Fruit fly (Drosophila melanogaster) whole organism, embryonic: ENCODE results near the gene CG17717.
A peak's percentile ranks its signal among the peaks of the same experiment; 100 is the strongest.

ENCODE experiments used
- Bdp1 ChIP-seq: fragments of 200-800 bp; sonication (Bioruptor generic); optimal IDR thresholded peaks from 3 replicates; lab custom pipeline; 2016; ENCODE audit warnings: missing biosample characterization, missing genetic modification characterization
- CG10565 ChIP-seq: fragments of 200-800 bp; sonication (Bioruptor generic); optimal IDR thresholded peaks from 3 replicates; lab custom pipeline; 2016; ENCODE audit warnings: missing biosample characterization, mild to moderate bottlenecking, missing genetic modification characterization
- CG10979 ChIP-seq: fragments of 200-800 bp; sonication (Bioruptor generic); optimal IDR thresholded peaks from 2 replicates; lab custom pipeline; 2018; ENCODE audit warnings: missing biosample characterization, mild to moderate bottlenecking, missing genetic modification characterization, moderate library complexity
- CG14050 ChIP-seq: fragments of 200-800 bp; sonication (Bioruptor generic); IDR thresholded peaks from 3 replicates; pipeline ENCODE4 v1.3.6; 2022; ENCODE audit warnings: missing biosample characterization, missing genetic modification characterization
- CG14710 ChIP-seq: fragments of 200-800 bp; sonication (Bioruptor generic); optimal IDR thresholded peaks from 3 replicates; lab custom pipeline; 2019; ENCODE audit warnings: missing biosample characterization, mild to moderate bottlenecking, missing genetic modification characterization, moderate library complexity
- CG14965 ChIP-seq: fragments of 200-800 bp; sonication (Bioruptor generic); optimal IDR thresholded peaks from 2 replicates; lab custom pipeline; 2016; ENCODE audit warnings: missing biosample characterization, missing genetic modification characterization, borderline replicate concordance
- CG15601 ChIP-seq: fragments of 200-800 bp; sonication (Bioruptor generic); optimal IDR thresholded peaks from 3 replicates; lab custom pipeline; 2019; ENCODE audit warnings: missing biosample characterization, mild to moderate bottlenecking, missing genetic modification characterization, moderate library complexity
- CG17361 ChIP-seq: fragments of 200-800 bp; sonication (Bioruptor generic); IDR thresholded peaks from 3 replicates; pipeline ENCODE4 v1.3.6; 2022; ENCODE audit warnings: missing biosample characterization, missing genetic modification characterization
- CG2116 ChIP-seq: fragments of 200-800 bp; sonication (Bioruptor generic); optimal IDR thresholded peaks from 3 replicates; lab custom pipeline; 2018; ENCODE audit warnings: missing biosample characterization, mild to moderate bottlenecking, missing genetic modification characterization
- CG30020 ChIP-seq: fragments of 200-800 bp; optimal IDR thresholded peaks from 2 replicates; lab custom pipeline; 2019; ENCODE audit warnings: missing biosample characterization, mild to moderate bottlenecking, missing genetic modification characterization, moderate library complexity
- CG31441 ChIP-seq: fragments of 200-800 bp; sonication (Bioruptor generic); IDR thresholded peaks from 2 replicates; pipeline ENCODE4 v1.3.6; 2022; ENCODE audit warnings: missing biosample characterization, missing genetic modification characterization
- CG32767 ChIP-seq: fragments of 200-800 bp; sonication (Bioruptor generic); IDR thresholded peaks from 2 replicates; pipeline ENCODE4 v1.3.6; 2022; ENCODE audit warnings: missing biosample characterization, missing genetic modification characterization
- CG3281 ChIP-seq: fragments of 200-800 bp; sonication (Bioruptor generic); optimal IDR thresholded peaks from 3 replicates; lab custom pipeline; 2017; ENCODE audit warnings: missing biosample characterization, mild to moderate bottlenecking, missing genetic modification characterization
- CG5180 ChIP-seq: fragments of 200-800 bp; sonication (Bioruptor generic); optimal IDR thresholded peaks from 3 replicates; lab custom pipeline; 2017; ENCODE audit warnings: missing biosample characterization, missing genetic modification characterization, mild to moderate bottlenecking, moderate library complexity, missing genetic modification reagents
- CG6689 ChIP-seq: fragments of 200-800 bp; sonication (Bioruptor generic); IDR thresholded peaks from 2 replicates; pipeline ENCODE4 v1.3.6; 2022; ENCODE audit warnings: missing biosample characterization, missing genetic modification characterization
- CG7745 ChIP-seq: fragments of 200-800 bp; sonication (Bioruptor generic); optimal IDR thresholded peaks from 2 replicates; lab custom pipeline; 2018; ENCODE audit warnings: missing biosample characterization, mild to moderate bottlenecking, missing genetic modification characterization, moderate library complexity
- Deaf1 ChIP-seq: fragments of 200-800 bp; optimal IDR thresholded peaks from 3 replicates; lab custom pipeline; 2019; ENCODE audit warnings: missing biosample characterization, mild to moderate bottlenecking, missing genetic modification characterization, moderate library complexity
- Dek ChIP-seq: fragments of 200-800 bp; sonication (Bioruptor generic); optimal IDR thresholded peaks from 3 replicates; lab custom pipeline; 2019; ENCODE audit warnings: missing biosample characterization, mild to moderate bottlenecking, missing genetic modification characterization, moderate library complexity
- Elba2 ChIP-seq: fragments of 200-800 bp; sonication (Bioruptor generic); optimal IDR thresholded peaks from 3 replicates; lab custom pipeline; 2016; ENCODE audit warnings: missing biosample characterization, missing genetic modification characterization
- Neu2 ChIP-seq: fragments of 200-800 bp; sonication (Bioruptor generic); optimal IDR thresholded peaks from 3 replicates; lab custom pipeline; 2016; ENCODE audit warnings: missing biosample characterization, missing genetic modification characterization, borderline replicate concordance
- Nf-YA ChIP-seq: fragments of 200-800 bp; sonication (Bioruptor generic); IDR thresholded peaks from 2 replicates; pipeline ENCODE4 v1.3.6; 2022; ENCODE audit warnings: missing biosample characterization, missing genetic modification characterization
- Opbp ChIP-seq: fragments of 200-800 bp; sonication (Bioruptor generic); IDR thresholded peaks from 3 replicates; pipeline ENCODE4 v1.3.6; 2022; ENCODE audit warnings: missing biosample characterization, missing genetic modification characterization; ENCODE audit not compliant: partially characterized antibody
- PHDP ChIP-seq: fragments of 200-800 bp; sonication (Bioruptor generic); optimal IDR thresholded peaks from 3 replicates; lab custom pipeline; 2018; ENCODE audit warnings: missing biosample characterization, mild to moderate bottlenecking, missing genetic modification characterization, moderate library complexity
- Pdp1 ChIP-seq, 2 experiments: fragments of 200-800 bp; sonication (Bioruptor generic); optimal IDR thresholded peaks; 3 replicates each; lab custom pipeline; 2016; ENCODE audit warnings: missing biosample characterization in 2 of 2, missing genetic modification characterization in 2 of 2, mild to moderate bottlenecking in 1 of 2, moderate library complexity in 1 of 2
- Ptx1 ChIP-seq: fragments of 200-800 bp; sonication (Bioruptor generic); IDR thresholded peaks from 2 replicates; pipeline ENCODE4 v1.3.6; 2022; ENCODE audit warnings: missing biosample characterization, missing genetic modification characterization
- Spps ChIP-seq: fragments of 200-800 bp; sonication (Bioruptor generic); optimal IDR thresholded peaks from 2 replicates; lab custom pipeline; 2018; ENCODE audit warnings: missing biosample characterization, mild to moderate bottlenecking, missing genetic modification characterization
- Tbp ChIP-seq: fragments of >200 bp; optimal IDR thresholded peaks from 2 replicates; lab custom pipeline; 2018; ENCODE audit warnings: missing biosample characterization, missing genetic modification characterization
- abd-A ChIP-seq: fragments of 200-800 bp; sonication (Bioruptor generic); optimal IDR thresholded peaks from 3 replicates; lab custom pipeline; 2019; ENCODE audit warnings: missing biosample characterization, mild to moderate bottlenecking, missing genetic modification characterization, moderate library complexity
- ato ChIP-seq: fragments of 200-800 bp; sonication (Bioruptor generic); IDR thresholded peaks from 2 replicates; pipeline ENCODE4 v1.3.6; 2022; ENCODE audit warnings: missing biosample characterization, missing genetic modification characterization; ENCODE audit not compliant: partially characterized antibody
- bowl ChIP-seq: fragments of 200-800 bp; sonication (Bioruptor generic); IDR thresholded peaks from 2 replicates; pipeline ENCODE4 v1.3.6; 2022; ENCODE audit warnings: missing biosample characterization, missing genetic modification characterization
- btn ChIP-seq: fragments of 200-800 bp; sonication (Bioruptor generic); optimal IDR thresholded peaks from 2 replicates; lab custom pipeline; 2016; ENCODE audit warnings: missing biosample characterization, missing genetic modification characterization
- corto ChIP-seq: fragments of 200-800 bp; sonication (Bioruptor generic); optimal IDR thresholded peaks from 2 replicates; lab custom pipeline; 2016; ENCODE audit warnings: missing biosample characterization, mild to moderate bottlenecking, missing genetic modification characterization, moderate library complexity
- croc ChIP-seq: fragments of 200-800 bp; sonication (Bioruptor generic); conservative IDR thresholded peaks from 3 replicates; pipeline ENCODE4 v1.3.6; 2022; ENCODE audit warnings: missing biosample characterization, missing genetic modification characterization
- crol ChIP-seq: fragments of 200-800 bp; sonication (Bioruptor generic); IDR thresholded peaks from 2 replicates; pipeline ENCODE4 v1.3.6; 2022; ENCODE audit warnings: missing biosample characterization, missing genetic modification characterization
- ems ChIP-seq: fragments of 200-800 bp; sonication (Bioruptor generic); optimal IDR thresholded peaks from 3 replicates; lab custom pipeline; 2016; ENCODE audit warnings: missing biosample characterization, missing genetic modification characterization
- fd96Cb ChIP-seq: fragments of 200-800 bp; sonication (Bioruptor generic); optimal IDR thresholded peaks from 2 replicates; lab custom pipeline; 2018; ENCODE audit warnings: missing biosample characterization, mild to moderate bottlenecking, missing genetic modification characterization, moderate library complexity
- fu2 ChIP-seq: fragments of 200-800 bp; sonication (Bioruptor generic); optimal IDR thresholded peaks from 2 replicates; lab custom pipeline; 2016; ENCODE audit warnings: missing biosample characterization, missing genetic modification characterization
- gce ChIP-seq: fragments of 200-800 bp; sonication (Bioruptor generic); IDR thresholded peaks from 3 replicates; pipeline ENCODE4 v1.3.6; 2022; ENCODE audit warnings: missing biosample characterization, missing genetic modification characterization
- gro ChIP-seq: fragments of 200-800 bp; sonication (Bioruptor generic); optimal IDR thresholded peaks from 2 replicates; lab custom pipeline; 2016; ENCODE audit warnings: missing biosample characterization, missing genetic modification characterization
- gsb-n ChIP-seq: fragments of 200-800 bp; sonication (Bioruptor generic); optimal IDR thresholded peaks from 3 replicates; lab custom pipeline; 2018; ENCODE audit warnings: missing biosample characterization, mild to moderate bottlenecking, missing genetic modification characterization
- jigr1 ChIP-seq: fragments of 200-800 bp; sonication (Bioruptor generic); IDR thresholded peaks from 3 replicates; pipeline ENCODE4 v1.3.6; 2022; ENCODE audit warnings: missing biosample characterization, missing genetic modification characterization
- luna ChIP-seq: fragments of 200-800 bp; sonication (Bioruptor generic); optimal IDR thresholded peaks from 2 replicates; lab custom pipeline; 2016; ENCODE audit warnings: missing biosample characterization, missing genetic modification characterization
- nmo ChIP-seq: fragments of 200-800 bp; sonication (Bioruptor generic); optimal IDR thresholded peaks from 2 replicates; lab custom pipeline; 2018; ENCODE audit warnings: missing biosample characterization, mild to moderate bottlenecking, missing genetic modification characterization, moderate library complexity
- pan ChIP-seq, 4 experiments: fragments of >200 bp in 3 of 4; fragments of 200-800 bp in 1 of 4; sonication (Bioruptor generic) in 1 of 4; optimal IDR thresholded peaks in 3 of 4; IDR thresholded peaks in 1 of 4; 2 replicates each; pipeline versions ENCODE4 v1.3.6 to Lab custom; 2017 to 2022; ENCODE audit warnings: missing biosample characterization in 2 of 4, missing genetic modification characterization in 2 of 4, mixed read lengths in 1 of 4
- scrt ChIP-seq: fragments of 200-800 bp; sonication (Bioruptor generic); optimal IDR thresholded peaks from 2 replicates; lab custom pipeline; 2018; ENCODE audit warnings: missing biosample characterization, mild to moderate bottlenecking, missing genetic modification characterization, moderate library complexity
- sens-2 ChIP-seq: fragments of 200-800 bp; sonication (Bioruptor generic); IDR thresholded peaks from 2 replicates; pipeline ENCODE4 v1.3.6; 2022; ENCODE audit warnings: missing biosample characterization, missing genetic modification characterization
- sisA ChIP-seq: fragments of 200-800 bp; sonication (Bioruptor generic); IDR thresholded peaks from 2 replicates; pipeline ENCODE4 v1.3.6; 2022; ENCODE audit warnings: missing biosample characterization, missing genetic modification characterization
- sug ChIP-seq: fragments of 200-800 bp; optimal IDR thresholded peaks from 2 replicates; lab custom pipeline; 2019; ENCODE audit warnings: missing biosample characterization, mild to moderate bottlenecking, missing genetic modification characterization, moderate library complexity
- toy ChIP-seq: fragments of 200-800 bp; sonication (Bioruptor generic); IDR thresholded peaks from 2 replicates; pipeline ENCODE4 v1.3.6; 2022; ENCODE audit warnings: missing biosample characterization, missing genetic modification characterization
- zf30C ChIP-seq: fragments of 200-800 bp; sonication (Bioruptor generic); optimal IDR thresholded peaks from 3 replicates; lab custom pipeline; 2018; ENCODE audit warnings: missing biosample characterization, mild to moderate bottlenecking, missing genetic modification characterization

Gene CG17717

DNA sequence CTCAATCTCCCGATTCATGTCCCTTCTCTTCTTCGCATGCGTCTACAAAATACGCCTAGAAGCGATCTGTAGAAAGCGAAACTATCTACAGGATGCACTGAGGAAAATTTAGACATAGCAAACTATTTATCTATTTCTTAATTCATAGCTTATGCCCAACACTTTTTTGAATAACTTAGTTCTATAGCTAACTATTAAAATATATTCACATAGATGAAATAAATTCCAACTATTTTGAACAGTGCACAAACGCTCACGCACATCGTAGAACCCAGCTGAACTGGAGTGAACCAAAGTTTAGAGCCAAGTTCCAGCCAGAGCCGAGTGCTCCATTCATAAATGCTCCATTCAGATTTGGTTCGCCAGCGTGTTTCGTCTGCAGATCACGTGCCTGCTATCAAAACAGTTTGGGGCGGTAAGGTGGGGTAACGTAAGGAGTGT, 32.5 kb downstream of the CG17717 start (continued):
- TF ChIP-seq CG10979 (tag; lab: Kevin White, UChicago) = peak; percentile 62
- peak; percentile 10 for TF ChIP-seq gsb-n
- TF ChIP-seq ato (GFP tag; lab: Robert Waterston, UW) = no peak
- no peak for TF ChIP-seq toy (GFP tag; lab: Robert Waterston, UW)
- TF ChIP-seq Opbp = no peak
- peak; percentile 40; the same call in 1 of the 3 replicates for TF ChIP-seq CG17361 (GFP tag; lab: Robert Waterston, UW)
- peak; percentile 15 for TF ChIP-seq CG3281 (GFP tag; lab: Kevin White, UChicago)
- TF ChIP-seq CG14710 (tag; lab: Kevin White, UChicago) = peak; percentile 43
- TF ChIP-seq Spps = peak; percentile 4
- peak; percentile 64 for TF ChIP-seq CG6689 (GFP tag; lab: Robert Waterston, UW)
- TF ChIP-seq CG14050 = 0 out of 3 replicates have a peak, but pooled peaks have one; percentile 14
- TF ChIP-seq nmo (GFP tag; lab: Kevin White, UChicago) = peak; percentile 45
- no peak for TF ChIP-seq CG14965 (GFP tag; lab: Kevin White, UChicago)
- TF ChIP-seq Ptx1 (GFP tag; lab: Robert Waterston, UW) = peak; percentile 47
- no peak for TF ChIP-seq CG5180 (GFP tag; lab: Kevin White, UChicago)
- no peak for TF ChIP-seq sens-2 (GFP tag; lab: Robert Waterston, UW)
- TF ChIP-seq fd96Cb (tag; lab: Kevin White, UChicago) = peak; percentile 45
- TF ChIP-seq Elba2 = no peak
- no peak for TF ChIP-seq gce
- no peak for TF ChIP-seq fu2 (GFP tag; lab: Kevin White, UChicago)
- no peak for TF ChIP-seq CG7745
- TF ChIP-seq luna (GFP tag; lab: Kevin White, UChicago) = no peak
- TF ChIP-seq Tbp (GFP tag; lab: Kevin White, UChicago) = no peak
- no peak for TF ChIP-seq Bdp1 (GFP tag; lab: Kevin White, UChicago)
- TF ChIP-seq pan (optimal IDR thresholded peaks at IDR 0.05; lab: Kevin White, UChicago) = no peak
- TF ChIP-seq pan (GFP tag; optimal IDR thresholded peaks at IDR 0.05 in 1 of 2, IDR thresholded peaks at IDR 0.05 in 1 of 2) = peak in 1 of 2 experiments; percentile 61
- TF ChIP-seq btn (GFP tag; lab: Kevin White, UChicago) = no peak
- TF ChIP-seq CG10565 (GFP tag; lab: Kevin White, UChicago) = no peak
- no peak for TF ChIP-seq CG2116 (GFP tag; lab: Kevin White, UChicago)
- peak; percentile 43 to 47 for TF ChIP-seq Pdp1 (GFP tag; optimal IDR thresholded peaks at IDR 0.05; lab: Kevin White, UChicago)
- TF ChIP-seq Dek (tag; lab: Kevin White, UChicago) = no peak
- no peak for TF ChIP-seq sug (tag; lab: Kevin White, UChicago)
- peak; percentile 48; the same call in 2 of the 3 replicates for TF ChIP-seq croc (GFP tag; lab: Robert Waterston, UW)
- no peak for TF ChIP-seq zf30C
- TF ChIP-seq Neu2 (GFP tag; lab: Kevin White, UChicago) = no peak
- peak; percentile 26 for TF ChIP-seq PHDP (tag; lab: Kevin White, UChicago)
- TF ChIP-seq crol = no peak
- peak; percentile 10 for TF ChIP-seq CG15601 (tag; lab: Kevin White, UChicago)
- TF ChIP-seq Nf-YA (GFP tag; lab: Robert Waterston, UW) = no peak
- TF ChIP-seq sisA (GFP tag; lab: Robert Waterston, UW) = peak; percentile 40; the same call in 1 of the 2 replicates
- peak; percentile 46 for TF ChIP-seq CG31441 (GFP tag; lab: Robert Waterston, UW)
- TF ChIP-seq bowl = no peak
- no peak for TF ChIP-seq abd-A (tag; lab: Kevin White, UChicago)
- no peak for TF ChIP-seq CG30020 (tag; lab: Kevin White, UChicago)
- TF ChIP-seq corto (GFP tag; lab: Kevin White, UChicago) = no peak
- peak; percentile 12 for TF ChIP-seq scrt (GFP tag; lab: Kevin White, UChicago)
- TF ChIP-seq gro (GFP tag; lab: Kevin White, UChicago) = peak; percentile 33
- TF ChIP-seq CG32767 (GFP tag; lab: Robert Waterston, UW) = 0 out of 2 replicates have a peak, but pooled peaks have one; percentile 17
- TF ChIP-seq jigr1 (GFP tag; lab: Robert Waterston, UW) = no peak
- no peak for TF ChIP-seq ems (GFP tag; lab: Kevin White, UChicago)
- TF ChIP-seq Deaf1 (tag; lab: Kevin White, UChicago) = peak; percentile 20
